Fruit fly (Drosophila melanogaster): ENCODE results near the gene CG4822.

DNA sequence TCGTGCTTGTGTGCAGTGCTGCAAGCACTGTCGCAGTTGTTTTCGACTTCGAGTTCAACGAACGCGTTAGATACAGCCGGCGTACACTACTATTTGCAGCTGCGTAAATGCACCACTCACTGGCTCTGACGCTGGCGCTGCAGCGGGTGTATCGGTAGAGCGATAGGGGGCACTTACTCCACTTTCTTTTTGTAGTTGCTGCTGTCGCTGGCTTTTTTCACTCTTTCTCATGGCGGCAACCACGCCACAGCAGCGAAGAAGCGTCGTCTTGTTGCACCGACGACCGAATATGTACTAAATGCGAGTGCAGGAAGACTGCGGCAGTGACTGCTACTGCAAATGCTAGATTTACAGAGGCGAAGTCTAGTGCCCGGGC is at the start of gene CG4822:
- TF ChIP-seq h (optimal IDR thresholded peaks at IDR 0.05) = no peak
- no peak for TF ChIP-seq psq (optimal IDR thresholded peaks at IDR 0.05)
- no peak for TF ChIP-seq Myc (optimal IDR thresholded peaks at IDR 0.05)
- TF ChIP-seq insv (optimal IDR thresholded peaks at IDR 0.05) = no peak
- TF ChIP-seq ttk (optimal IDR thresholded peaks at IDR 0.05) = no peak
- no peak for TF ChIP-seq Sin3A (optimal IDR thresholded peaks at IDR 0.05)
